Fruit fly (Drosophila melanogaster): Measurements from ENCODE around the gene CG10375.

CG10375 gene

dm6 chr3R:23782456-23783402 lies 15.2 kb downstream of the CG10375 start (continued):
- TF ChIP-seq Ravus (GFP tag; IDR thresholded peaks at IDR 0.05) = no peak; the same call in 1 of the 2 replicates
- TF ChIP-seq abd-A (tag; optimal IDR thresholded peaks at IDR 0.05) = peak; percentile 48
- peak; percentile 56 to 85 for TF ChIP-seq Hr51 (GFP tag; optimal IDR thresholded peaks at IDR 0.05)
- peak; percentile 85 for TF ChIP-seq Nf-YC (tag; optimal IDR thresholded peaks at IDR 0.05)
- TF ChIP-seq tx (GFP tag; optimal IDR thresholded peaks at IDR 0.05) = peak; percentile 72
- peak; percentile 91 for TF ChIP-seq CG1603 (tag; optimal IDR thresholded peaks at IDR 0.05)
- TF ChIP-seq CG10959 (GFP tag; IDR thresholded peaks at IDR 0.05) = peak; percentile 94
- peak; percentile 83 for TF ChIP-seq CG9437 (GFP tag; optimal IDR thresholded peaks at IDR 0.05)
- TF ChIP-seq nom (GFP tag; optimal IDR thresholded peaks at IDR 0.05) = peak; percentile 46
- TF ChIP-seq twi (tag; optimal IDR thresholded peaks at IDR 0.05) = peak; percentile 90
- peak; percentile 78 for TF ChIP-seq org-1 (GFP tag; optimal IDR thresholded peaks at IDR 0.05)
- peak; percentile 24; the same call in 1 of the 2 replicates for TF ChIP-seq al (GFP tag; IDR thresholded peaks at IDR 0.05)
- TF ChIP-seq grn (GFP tag; optimal IDR thresholded peaks at IDR 0.05) = peak; percentile 95
- peak; percentile 70 for TF ChIP-seq CG15011 (GFP tag; optimal IDR thresholded peaks at IDR 0.05)
- peak; percentile 63 for TF ChIP-seq pros (GFP tag; optimal IDR thresholded peaks at IDR 0.05)
- peak; percentile 11 for TF ChIP-seq cad (GFP tag; optimal IDR thresholded peaks at IDR 0.05)
- TF ChIP-seq sens (GFP tag) = peak; percentile 99
- peak; percentile 85 for TF ChIP-seq tio (GFP tag; optimal IDR thresholded peaks at IDR 0.05)
- TF ChIP-seq p53 (GFP tag; optimal IDR thresholded peaks at IDR 0.05) = peak; percentile 29
- peak; percentile 92 for TF ChIP-seq ash1 (GFP tag; optimal IDR thresholded peaks at IDR 0.05)
- peak; percentile 12 for TF ChIP-seq CG7928 (GFP tag; optimal IDR thresholded peaks at IDR 0.05)
- TF ChIP-seq maf-S (GFP tag; optimal IDR thresholded peaks at IDR 0.05) = peak; percentile 60
- TF ChIP-seq sob (GFP tag; IDR thresholded peaks at IDR 0.05) = peak; percentile 21
- TF ChIP-seq gsb (GFP tag; IDR thresholded peaks at IDR 0.05) = no peak
- peak; percentile 49; the same call in 2 of the 3 replicates for TF ChIP-seq B-H1 (GFP tag; IDR thresholded peaks at IDR 0.05)
- TF ChIP-seq inv (GFP tag; IDR thresholded peaks at IDR 0.05; ENCODE audit: partially characterized antibody) = no peak
- TF ChIP-seq Fer3 (tag; optimal IDR thresholded peaks at IDR 0.05) = peak; percentile 53
- peak; percentile 36 for TF ChIP-seq Dad (GFP tag; optimal IDR thresholded peaks at IDR 0.05)
- TF ChIP-seq CG6272 (GFP tag; IDR thresholded peaks at IDR 0.05) = peak; percentile 76
- peak; percentile 82 for TF ChIP-seq nerfin-1 (tag; optimal IDR thresholded peaks at IDR 0.05)
- peak; percentile 59; the same call in 2 of the 3 replicates for TF ChIP-seq Mrtf (GFP tag; IDR thresholded peaks at IDR 0.05)
- TF ChIP-seq salm (tag; optimal IDR thresholded peaks at IDR 0.05) = peak; percentile 58
- peak; percentile 70 for TF ChIP-seq run (tag; optimal IDR thresholded peaks at IDR 0.05)
- peak; percentile 76 for TF ChIP-seq CG18619 (GFP tag; optimal IDR thresholded peaks at IDR 0.05)
- peak in 1 of 2 experiments; percentile 80 for TF ChIP-seq tll (GFP tag; optimal IDR thresholded peaks at IDR 0.05)
- TF ChIP-seq corto (GFP tag; optimal IDR thresholded peaks at IDR 0.05) = peak; percentile 85
- TF ChIP-seq CG7357 (GFP tag; IDR thresholded peaks at IDR 0.05) = peak; percentile 83
- TF ChIP-seq Ets97D (GFP tag; optimal IDR thresholded peaks at IDR 0.05) = peak; percentile 64
- TF ChIP-seq CG17912 (GFP tag; optimal IDR thresholded peaks at IDR 0.05) = peak; percentile 10
- no peak for TF ChIP-seq Hr39 (optimal IDR thresholded peaks at IDR 0.05)
- TF ChIP-seq az2 (GFP tag; optimal IDR thresholded peaks at IDR 0.05) = peak; percentile 95
- TF ChIP-seq pnt (GFP tag; optimal IDR thresholded peaks at IDR 0.05) = peak; percentile 81
- TF ChIP-seq CG17186 (GFP tag; optimal IDR thresholded peaks at IDR 0.05) = peak; percentile 32
- TF ChIP-seq ham (GFP tag; IDR thresholded peaks at IDR 0.05) = no peak
- no peak for TF ChIP-seq luna (GFP tag; optimal IDR thresholded peaks at IDR 0.05)
- peak; percentile 79 for TF ChIP-seq CG3838 (GFP tag; optimal IDR thresholded peaks at IDR 0.05)
- TF ChIP-seq Optix (GFP tag; IDR thresholded peaks at IDR 0.05) = peak; percentile 86
- TF ChIP-seq CG17328 (GFP tag; IDR thresholded peaks at IDR 0.05) = peak; percentile 93
- TF ChIP-seq wek (GFP tag; optimal IDR thresholded peaks at IDR 0.05) = peak; percentile 83

Data from whole organism, embryonic.